Fruit fly (Drosophila melanogaster) whole organism, embryonic: ENCODE data around the gene msb1l.
A peak's percentile ranks its signal among the peaks of the same experiment; 100 is the strongest.

Experiments used
- Awh ChIP-seq: fragments of 200-800 bp; sonication (Bioruptor generic); IDR thresholded peaks from 2 replicates; pipeline ENCODE4, ENCODE4 v1.3.6; 2022; ENCODE audit warnings: missing biosample characterization, missing genetic modification characterization
- CG10366 ChIP-seq: fragments of 200-800 bp; sonication (Bioruptor generic); IDR thresholded peaks from 2 replicates; pipeline ENCODE4 v1.3.6; 2022; ENCODE audit warnings: missing biosample characterization, missing genetic modification characterization
- CG10543 ChIP-seq: fragments of 200-800 bp; sonication (Bioruptor generic); optimal IDR thresholded peaks from 3 replicates; lab custom pipeline; 2017; ENCODE audit warnings: missing biosample characterization, mild to moderate bottlenecking, missing genetic modification characterization, moderate library complexity
- CG10979 ChIP-seq: fragments of 200-800 bp; sonication (Bioruptor generic); optimal IDR thresholded peaks from 2 replicates; lab custom pipeline; 2018; ENCODE audit warnings: missing biosample characterization, mild to moderate bottlenecking, missing genetic modification characterization, moderate library complexity
- CG12219 ChIP-seq: fragments of 200-800 bp; sonication (Bioruptor generic); optimal IDR thresholded peaks from 3 replicates; lab custom pipeline; 2018; ENCODE audit warnings: missing biosample characterization, mild to moderate bottlenecking, missing genetic modification characterization
- CG12942 ChIP-seq: fragments of 200-800 bp; sonication (Bioruptor generic); optimal IDR thresholded peaks from 3 replicates; lab custom pipeline; 2016; ENCODE audit warnings: missing biosample characterization, missing genetic modification characterization
- CG13287 ChIP-seq: fragments of 200-800 bp; sonication (Bioruptor generic); IDR thresholded peaks from 2 replicates; pipeline ENCODE4 v1.3.6; 2022; ENCODE audit warnings: missing biosample characterization, missing genetic modification characterization; ENCODE audit not compliant: partially characterized antibody
- CG13296 ChIP-seq: fragments of 200-800 bp; sonication (Bioruptor generic); optimal IDR thresholded peaks from 3 replicates; lab custom pipeline; 2018; ENCODE audit warnings: missing biosample characterization, mild to moderate bottlenecking, missing genetic modification characterization
- CG13894 ChIP-seq: fragments of 200-800 bp; sonication (Bioruptor generic); optimal IDR thresholded peaks from 3 replicates; lab custom pipeline; 2018; ENCODE audit warnings: missing biosample characterization, mild to moderate bottlenecking, missing genetic modification characterization, moderate library complexity
- CG14014 ChIP-seq: fragments of 200-800 bp; sonication (Bioruptor generic); IDR thresholded peaks from 2 replicates; pipeline ENCODE4 v1.3.6; 2022; ENCODE audit warnings: missing biosample characterization, missing genetic modification characterization
- CG15011 ChIP-seq: fragments of 200-800 bp; sonication (Bioruptor generic); optimal IDR thresholded peaks from 3 replicates; lab custom pipeline; 2018; ENCODE audit warnings: missing biosample characterization, mild to moderate bottlenecking, missing genetic modification characterization
- CG15514 ChIP-seq: fragments of 200-800 bp; sonication (Bioruptor generic); optimal IDR thresholded peaks from 3 replicates; lab custom pipeline; 2017; ENCODE audit warnings: missing biosample characterization, missing genetic modification characterization, mild to moderate bottlenecking, moderate library complexity, missing genetic modification reagents
- CG15696 ChIP-seq: fragments of 200-800 bp; sonication (Bioruptor generic); optimal IDR thresholded peaks from 2 replicates; lab custom pipeline; 2019; ENCODE audit warnings: missing biosample characterization, mild to moderate bottlenecking, missing genetic modification characterization, moderate library complexity
- CG2120 ChIP-seq: fragments of 200-800 bp; sonication (Bioruptor generic); optimal IDR thresholded peaks from 3 replicates; lab custom pipeline; 2016; ENCODE audit warnings: missing biosample characterization, missing genetic modification characterization
- CG2129 ChIP-seq: fragments of 200-800 bp; sonication (Bioruptor generic); IDR thresholded peaks from 2 replicates; pipeline ENCODE4 v1.3.6; 2022; ENCODE audit warnings: missing biosample characterization, missing genetic modification characterization; ENCODE audit not compliant: partially characterized antibody
- CG2202 ChIP-seq: fragments of 200-800 bp; sonication (Bioruptor generic); optimal IDR thresholded peaks from 2 replicates; lab custom pipeline; 2018; ENCODE audit warnings: missing biosample characterization, mild to moderate bottlenecking, missing genetic modification characterization
- CG31441 ChIP-seq: fragments of 200-800 bp; sonication (Bioruptor generic); IDR thresholded peaks from 2 replicates; pipeline ENCODE4 v1.3.6; 2022; ENCODE audit warnings: missing biosample characterization, missing genetic modification characterization
- CG3847 ChIP-seq: fragments of 200-800 bp; sonication (Bioruptor generic); IDR thresholded peaks from 2 replicates; pipeline ENCODE4 v1.3.6; 2022; ENCODE audit warnings: missing biosample characterization, missing genetic modification characterization
- CG6272 ChIP-seq: fragments of 200-800 bp; sonication (Bioruptor generic); IDR thresholded peaks from 2 replicates; pipeline ENCODE4 v1.3.6; 2022; ENCODE audit warnings: missing biosample characterization, missing genetic modification characterization
- CG7839 ChIP-seq: fragments of 200-800 bp; sonication (Bioruptor generic); optimal IDR thresholded peaks from 3 replicates; lab custom pipeline; 2018; ENCODE audit warnings: missing biosample characterization, mild to moderate bottlenecking, missing genetic modification characterization, moderate library complexity
- CG8290 ChIP-seq, 3 experiments: fragments of 200-800 bp; sonication (Bioruptor generic); optimal IDR thresholded peaks; 2 replicates each; lab custom pipeline; 2016 to 2019; ENCODE audit warnings: missing biosample characterization in 3 of 3, missing genetic modification characterization in 3 of 3, mild to moderate bottlenecking in 2 of 3, moderate library complexity in 1 of 3
- CG8478 ChIP-seq: fragments of >200 bp; optimal IDR thresholded peaks from 2 replicates; lab custom pipeline; 2018
- CG8924 ChIP-seq: fragments of 200-800 bp; optimal IDR thresholded peaks from 3 replicates; lab custom pipeline; 2019; ENCODE audit warnings: missing biosample characterization, mild to moderate bottlenecking, missing genetic modification characterization, moderate library complexity
- D19A ChIP-seq: fragments of 200-800 bp; optimal IDR thresholded peaks from 3 replicates; lab custom pipeline; 2019; ENCODE audit warnings: missing biosample characterization, mild to moderate bottlenecking, missing genetic modification characterization, moderate library complexity
- Dek ChIP-seq: fragments of 200-800 bp; sonication (Bioruptor generic); optimal IDR thresholded peaks from 3 replicates; lab custom pipeline; 2019; ENCODE audit warnings: missing biosample characterization, mild to moderate bottlenecking, missing genetic modification characterization, moderate library complexity
- Dip3 ChIP-seq: fragments of 200-800 bp; sonication (Bioruptor generic); optimal IDR thresholded peaks from 3 replicates; lab custom pipeline; 2016; ENCODE audit warnings: missing biosample characterization, missing genetic modification characterization
- Dll ChIP-seq: fragments of 200-800 bp; sonication (Bioruptor generic); IDR thresholded peaks from 4 replicates; pipeline ENCODE4 v1.3.6; 2022; ENCODE audit warnings: missing biosample characterization, missing genetic modification characterization; ENCODE audit not compliant: partially characterized antibody
- E2f2 ChIP-seq: fragments of 200-800 bp; sonication (Bioruptor generic); IDR thresholded peaks from 2 replicates; pipeline ENCODE4 v1.3.6; 2022; ENCODE audit warnings: missing biosample characterization, missing genetic modification characterization
- H15 ChIP-seq: fragments of 200-800 bp; sonication (Bioruptor generic); IDR thresholded peaks from 3 replicates; pipeline ENCODE4 v1.3.6; 2022; ENCODE audit warnings: missing biosample characterization, missing genetic modification characterization
- HmgZ ChIP-seq: fragments of 200-800 bp; sonication (Bioruptor generic); optimal IDR thresholded peaks from 2 replicates; lab custom pipeline; 2018; ENCODE audit warnings: missing biosample characterization, mild to moderate bottlenecking, missing genetic modification characterization
- Hr39 ChIP-seq: fragments of >200 bp; optimal IDR thresholded peaks from 2 replicates; lab custom pipeline; 2017
- Jarid2 ChIP-seq: fragments of 200-800 bp; sonication (Bioruptor generic); optimal IDR thresholded peaks from 3 replicates; lab custom pipeline; 2017; ENCODE audit warnings: mild to moderate bottlenecking, missing biosample characterization, missing genetic modification reagents, missing genetic modification characterization
- Kr ChIP-seq: fragments of 200-800 bp; sonication (Bioruptor generic); optimal IDR thresholded peaks from 2 replicates; lab custom pipeline; 2017; ENCODE audit warnings: missing biosample characterization, mild to moderate bottlenecking, missing genetic modification characterization
- Nf-YC ChIP-seq: fragments of 200-800 bp; optimal IDR thresholded peaks from 3 replicates; lab custom pipeline; 2019; ENCODE audit warnings: missing biosample characterization, mild to moderate bottlenecking, missing genetic modification characterization, moderate library complexity
- Sin3A ChIP-seq: fragments of >200 bp; optimal IDR thresholded peaks from 2 replicates; lab custom pipeline; 2018
- Six4 ChIP-seq: fragments of 200-800 bp; sonication (Bioruptor generic); optimal IDR thresholded peaks from 2 replicates; lab custom pipeline; 2016; ENCODE audit warnings: missing biosample characterization, missing genetic modification characterization
- Xbp1 ChIP-seq: fragments of 200-800 bp; sonication (Bioruptor generic); optimal IDR thresholded peaks from 3 replicates; lab custom pipeline; 2016; ENCODE audit warnings: missing biosample characterization, mild to moderate bottlenecking, missing genetic modification characterization
- bigmax ChIP-seq: fragments of 200-800 bp; sonication (Bioruptor generic); optimal IDR thresholded peaks from 2 replicates; lab custom pipeline; 2018; ENCODE audit warnings: missing biosample characterization, mild to moderate bottlenecking, missing genetic modification characterization
- bsh ChIP-seq, 2 experiments: fragments of 200-800 bp; sonication (Bioruptor generic); optimal IDR thresholded peaks; 2 replicates each; lab custom pipeline; 2017 to 2018; ENCODE audit warnings: mild to moderate bottlenecking in 2 of 2, missing biosample characterization in 2 of 2, missing genetic modification characterization in 2 of 2, moderate library complexity in 1 of 2
- btn ChIP-seq: fragments of 200-800 bp; sonication (Bioruptor generic); optimal IDR thresholded peaks from 2 replicates; lab custom pipeline; 2016; ENCODE audit warnings: missing biosample characterization, missing genetic modification characterization
- croc ChIP-seq: fragments of 200-800 bp; sonication (Bioruptor generic); conservative IDR thresholded peaks from 3 replicates; pipeline ENCODE4 v1.3.6; 2022; ENCODE audit warnings: missing biosample characterization, missing genetic modification characterization
- fru ChIP-seq: fragments of >200 bp; optimal IDR thresholded peaks from 2 replicates; lab custom pipeline; 2017
- her ChIP-seq: fragments of 200-800 bp; sonication (Bioruptor generic); optimal IDR thresholded peaks from 2 replicates; lab custom pipeline; 2016; ENCODE audit warnings: missing biosample characterization, missing genetic modification characterization
- nmo ChIP-seq: fragments of 200-800 bp; sonication (Bioruptor generic); optimal IDR thresholded peaks from 2 replicates; lab custom pipeline; 2018; ENCODE audit warnings: missing biosample characterization, mild to moderate bottlenecking, missing genetic modification characterization, moderate library complexity
- onecut ChIP-seq: fragments of 200-800 bp; sonication (Bioruptor generic); IDR thresholded peaks from 2 replicates; pipeline ENCODE4 v1.3.6; 2022; ENCODE audit warnings: missing biosample characterization, missing genetic modification characterization
- phol ChIP-seq: fragments of 200-800 bp; sonication (Bioruptor generic); optimal IDR thresholded peaks from 3 replicates; lab custom pipeline; 2018; ENCODE audit warnings: missing biosample characterization, mild to moderate bottlenecking, missing genetic modification characterization, moderate library complexity
- pita ChIP-seq: fragments of 200-800 bp; sonication (Bioruptor generic); optimal IDR thresholded peaks from 2 replicates; lab custom pipeline; 2017; ENCODE audit warnings: missing biosample characterization, mild to moderate bottlenecking, missing genetic modification characterization
- psq ChIP-seq: fragments of 200-800 bp; sonication (Bioruptor generic); optimal IDR thresholded peaks from 2 replicates; lab custom pipeline; 2017; ENCODE audit warnings: missing biosample characterization, missing genetic modification characterization
- tna ChIP-seq: fragments of 200-800 bp; sonication (Bioruptor generic); IDR thresholded peaks from 2 replicates; pipeline ENCODE4 v1.3.6; 2022; ENCODE audit warnings: missing biosample characterization, missing genetic modification characterization; ENCODE audit not compliant: partially characterized antibody
- toy ChIP-seq: fragments of 200-800 bp; sonication (Bioruptor generic); IDR thresholded peaks from 2 replicates; pipeline ENCODE4 v1.3.6; 2022; ENCODE audit warnings: missing biosample characterization, missing genetic modification characterization

The msb1l gene

DNA sequence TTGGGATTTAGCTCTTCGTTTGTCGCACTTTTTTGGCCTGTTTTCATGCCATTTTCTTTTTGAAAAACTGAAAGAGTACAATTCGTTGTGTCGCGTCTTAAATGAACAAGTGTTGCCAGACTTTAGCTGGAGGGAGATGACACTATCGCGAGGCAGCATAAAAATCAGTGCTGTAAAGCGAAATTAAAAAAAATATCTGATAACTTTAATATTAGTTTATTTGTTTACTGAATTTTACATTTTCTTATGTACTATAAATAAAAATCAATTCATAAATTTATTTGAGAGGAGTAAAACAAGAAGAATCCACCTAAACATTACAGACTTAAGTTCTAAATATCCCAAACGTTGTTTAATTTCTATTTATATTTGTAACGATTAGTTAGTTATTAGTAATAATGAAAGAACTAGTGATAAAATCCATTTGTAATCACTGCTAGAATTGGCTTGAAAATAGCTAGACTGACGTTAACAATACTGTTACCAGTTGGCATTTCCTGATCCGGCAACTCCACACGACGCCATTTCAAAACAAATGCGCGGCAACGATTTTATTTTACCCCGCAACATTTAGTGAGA is at the start of gene msb1l, which contains the start of gene spi (continued):
- TF ChIP-seq CG15514 (GFP tag; lab: Kevin White, UChicago) (peak; percentile 84), Six4 (GFP tag; lab: Kevin White, UChicago) (peak; percentile 19), Awh (no peak), Sin3A (lab: Kevin White, UChicago) (peak; percentile 76), pita (GFP tag; lab: Kevin White, UChicago) (no peak), Kr (no peak), CG15011 (GFP tag; lab: Kevin White, UChicago) (no peak), CG10979 (peak; percentile 19), CG15696 (tag; lab: Kevin White, UChicago) (peak; percentile 62), phol (peak; percentile 95), CG13296 (GFP tag; lab: Kevin White, UChicago) (no peak), Jarid2 (GFP tag; lab: Kevin White, UChicago) (no peak), onecut (no peak), CG12219 (GFP tag; lab: Kevin White, UChicago) (no peak), her (GFP tag; lab: Kevin White, UChicago) (no peak), CG13894 (peak; percentile 44), CG2129 (GFP tag; lab: Robert Waterston, UW) (peak; percentile 20; the same call in 1 of the 2 replicates), bigmax (GFP tag; lab: Kevin White, UChicago) (no peak), psq (GFP tag; lab: Kevin White, UChicago) (no peak), CG10366 (GFP tag; lab: Robert Waterston, UW) (peak; percentile 19; the same call in 1 of the 2 replicates), Xbp1 (GFP tag; lab: Kevin White, UChicago) (peak; percentile 72), fru (lab: Kevin White, UChicago) (no peak), tna (no peak), CG8478 (lab: Kevin White, UChicago) (no peak), bsh (GFP tag; optimal IDR thresholded peaks at IDR 0.05; lab: Kevin White, UChicago) (peak in 1 of 2 experiments; percentile 15), CG6272 (GFP tag; lab: Robert Waterston, UW) (peak; percentile 7; the same call in 1 of the 2 replicates), CG13287 (GFP tag; lab: Robert Waterston, UW) (peak; percentile 57), CG12942 (GFP tag; lab: Kevin White, UChicago) (peak; percentile 22), CG14014 (GFP tag; lab: Robert Waterston, UW) (no peak), CG2202 (peak; percentile 1), croc (no peak), Dek (tag; lab: Kevin White, UChicago) (peak; percentile 54), E2f2 (GFP tag; lab: Robert Waterston, UW) (peak; percentile 78), toy (GFP tag; lab: Robert Waterston, UW) (no peak), CG10543 (peak; percentile 30), D19A (tag; lab: Kevin White, UChicago) (peak; percentile 37), CG2120 (GFP tag; lab: Kevin White, UChicago) (peak; percentile 55), HmgZ (tag; lab: Kevin White, UChicago) (peak; percentile 15), CG7839 (tag; lab: Kevin White, UChicago) (peak; percentile 62), CG31441 (GFP tag; lab: Robert Waterston, UW) (peak; percentile 57; the same call in 1 of the 2 replicates), CG8924 (tag; lab: Kevin White, UChicago) (peak; percentile 65), Dip3 (GFP tag; lab: Kevin White, UChicago) (no peak), Dll (GFP tag; lab: Robert Waterston, UW) (peak; percentile 63; the same call in 3 of the 4 replicates), nmo (GFP tag; lab: Kevin White, UChicago) (peak; percentile 82), H15 (GFP tag; lab: Robert Waterston, UW) (peak; percentile 54; the same call in 1 of the 3 replicates), CG8290 (GFP tag; optimal IDR thresholded peaks at IDR 0.05; lab: Kevin White, UChicago) (peak; percentile 66), CG8290 (tag; optimal IDR thresholded peaks at IDR 0.05; lab: Kevin White, UChicago) (peak in 1 of 2 experiments; percentile 33), Hr39 (lab: Kevin White, UChicago) (no peak), Nf-YC (tag; lab: Kevin White, UChicago) (peak; percentile 67), CG3847 (GFP tag; lab: Robert Waterston, UW) (peak; percentile 79), btn (GFP tag; lab: Kevin White, UChicago) (no peak)
